Worm (Caenorhabditis elegans) whole organism, late embryonic: Measurements from ENCODE around the gene Y49A3A.3.

Experiments used
- ama-1 ChIP-seq: fragments of 150-350 bp; optimal IDR thresholded peaks from 2 replicates; lab custom pipeline; 2014
- ceh-48 ChIP-seq: sonication (generic microtip); optimal IDR thresholded peaks from 2 replicates; lab custom pipeline; 2016; ENCODE audit warnings: missing genetic modification characterization, inconsistent platforms, missing compliant biosample characterization
- elt-2 ChIP-seq: sonication (generic microtip); optimal IDR thresholded peaks from 2 replicates; lab custom pipeline; 2016; ENCODE audit warnings: missing genetic modification reagents, missing genetic modification characterization, missing compliant biosample characterization
- fax-1 ChIP-seq: sonication (generic microtip); optimal IDR thresholded peaks from 2 replicates; lab custom pipeline; 2016; ENCODE audit warnings: missing genotype, missing genetic modification characterization, missing compliant biosample characterization
- hlh-15 ChIP-seq: sonication (generic microtip); optimal IDR thresholded peaks from 2 replicates; lab custom pipeline; 2016; ENCODE audit warnings: missing genetic modification characterization, missing compliant biosample characterization
- lim-6 ChIP-seq: sonication (generic microtip); optimal IDR thresholded peaks from 2 replicates; lab custom pipeline; 2016; ENCODE audit warnings: missing genetic modification characterization, missing compliant biosample characterization
- pha-4 ChIP-seq: fragments of 150-350 bp; optimal IDR thresholded peaks from 2 replicates; lab custom pipeline; 2018; ENCODE audit warnings: missing biosample characterization, missing genetic modification reagents, missing genetic modification characterization
- pqm-1 ChIP-seq: sonication (generic microtip); optimal IDR thresholded peaks from 2 replicates; lab custom pipeline; 2016; ENCODE audit warnings: missing genetic modification characterization, missing compliant biosample characterization
- unc-86 ChIP-seq: sonication (generic microtip); optimal IDR thresholded peaks from 2 replicates; lab custom pipeline; 2016; ENCODE audit warnings: missing genetic modification characterization, missing compliant biosample characterization

- TF ChIP-seq lim-6 (no peak), unc-86 (tag; lab: Kevin White, UChicago) (no peak), ama-1 (lab: Kevin White, UChicago) (no peak), hlh-15 (tag; lab: Kevin White, UChicago) (no peak), pqm-1 (no peak), fax-1 (no peak), elt-2 (tag; lab: Kevin White, UChicago) (no peak), pha-4 (tag; lab: Kevin White, UChicago) (no peak), ceh-48 (tag; lab: Kevin White, UChicago) (no peak)
Measured at ce11 chrV:14331477-14331876, 22.7 kb upstream of the Y49A3A.3 start, which contains the start of gene F47B8.8.
